Worm (Caenorhabditis elegans) whole organism, midembryonic: ENCODE measurements around the gene madf-3.

Experiments used
- T22C8.4 ChIP-seq: fragments of 200-800 bp; sonication (Bioruptor generic); IDR thresholded peaks from 2 replicates; pipeline ENCODE4 v1.3.6; 2022; ENCODE audit warnings: missing genetic modification characterization, missing compliant biosample characterization
- med-1 ChIP-seq: sonication (generic microtip); optimal IDR thresholded peaks from 2 replicates; lab custom pipeline; 2017; ENCODE audit warnings: missing genetic modification characterization, mild to moderate bottlenecking, missing compliant biosample characterization, antibody characterized with exemption, missing genetic modification reagents; ENCODE audit not compliant: insufficient read depth
- ztf-23 ChIP-seq: fragments of 200-800 bp; sonication (Bioruptor generic); IDR thresholded peaks from 2 replicates; pipeline ENCODE4 v1.3.6; 2022; ENCODE audit warnings: missing genetic modification reagents, missing genetic modification characterization, missing compliant biosample characterization
- ztf-29 ChIP-seq: fragments of 200-800 bp; sonication (Bioruptor generic); IDR thresholded peaks from 2 replicates; pipeline ENCODE4 v1.3.6; 2022; ENCODE audit warnings: missing genetic modification reagents, missing genetic modification characterization, missing compliant biosample characterization

DNA sequence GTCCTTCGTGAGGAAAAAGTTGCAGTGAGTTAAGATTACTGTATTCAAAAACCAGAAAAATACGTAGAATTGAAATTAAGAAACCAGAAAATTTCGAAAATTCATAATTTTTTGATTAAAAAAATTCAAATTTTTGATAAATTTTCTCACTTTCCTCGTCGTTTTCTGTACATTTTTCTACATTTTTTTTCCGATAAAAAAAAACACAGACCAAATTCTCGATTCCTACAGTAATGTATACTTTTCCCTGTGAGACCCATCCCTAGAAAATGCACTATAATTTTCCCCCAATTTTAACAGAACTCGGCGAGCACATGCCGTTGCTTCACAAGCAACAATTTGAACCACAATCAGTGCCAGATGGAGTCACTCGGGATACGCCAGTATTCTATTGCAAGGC lies 5.3 kb downstream of the madf-3 start, which contains the start of gene athp-2:
- TF ChIP-seq ztf-29 (no peak), med-1 (GFP tag; lab: Kevin White, UChicago) (no peak), T22C8.4 (GFP tag; lab: Robert Waterston, UW) (no peak), ztf-23 (GFP tag; lab: Robert Waterston, UW) (no peak)
